Worm (Caenorhabditis elegans): Measurements from ENCODE around the gene pals-19.

pals-19 gene

ce11 chrIII:1418709-1419108, 17.0 kb downstream of the pals-19 start (continued):
- TF ChIP-seq nhr-102 (tag; optimal IDR thresholded peaks at IDR 0.05) (peak; percentile 80), zfp-3 (GFP tag; conservative IDR thresholded peaks at IDR 0.05) (peak; percentile 84), fos-1 (tag; optimal IDR thresholded peaks at IDR 0.05) (no peak), daf-16 (GFP tag; optimal IDR thresholded peaks at IDR 0.05) (peak; percentile 38 to 51), daf-16 (tag; optimal IDR thresholded peaks at IDR 0.05) (peak; percentile 48), dpl-1 (GFP tag; optimal IDR thresholded peaks at IDR 0.05) (peak; percentile 77), pqm-1 (tag; optimal IDR thresholded peaks at IDR 0.05) (peak; percentile 14), nhr-41 (GFP tag; IDR thresholded peaks at IDR 0.05) (no peak), ceh-28 (tag; optimal IDR thresholded peaks at IDR 0.05) (peak; percentile 15), mes-2 (tag; optimal IDR thresholded peaks at IDR 0.05; ENCODE audit: poor library complexity, severe bottlenecking) (peak; percentile 91), rbr-2 (tag; optimal IDR thresholded peaks at IDR 0.05) (peak; percentile 89), ceh-62 (tag; optimal IDR thresholded peaks at IDR 0.05) (no peak), unc-130 (GFP tag; optimal IDR thresholded peaks at IDR 0.05) (peak; percentile 58), ceh-44 (GFP tag; IDR thresholded peaks at IDR 0.05) (peak; percentile 76), ceh-82 (tag; optimal IDR thresholded peaks at IDR 0.05) (no peak), hif-1 (tag; optimal IDR thresholded peaks at IDR 0.05) (peak; percentile 10 to 79), hlh-30 (tag; optimal IDR thresholded peaks at IDR 0.05; ENCODE audit: insufficient read depth) (peak; percentile 83), lin-29 (GFP tag; IDR thresholded peaks at IDR 0.05) (0 out of 2 replicates have a peak, but pooled peaks have one; percentile 23), saeg-2 (GFP tag; IDR thresholded peaks at IDR 0.05) (peak; percentile 72; the same call in 1 of the 2 replicates), ceh-32 (tag; optimal IDR thresholded peaks at IDR 0.05; ENCODE audit: poor library complexity) (no peak), R02D3.7 (tag; optimal IDR thresholded peaks at IDR 0.05) (no peak), ceh-20 (GFP tag; IDR thresholded peaks at IDR 0.05) (peak; percentile 77), skn-1 (tag; optimal IDR thresholded peaks at IDR 0.05) (no peak), arid-1 (GFP tag; conservative IDR thresholded peaks at IDR 0.05) (peak; percentile 79), T20F7.1 (GFP tag; optimal IDR thresholded peaks at IDR 0.05) (peak; percentile 82), snpc-4 (tag; optimal IDR thresholded peaks at IDR 0.05) (peak; percentile 7), F26F4.8 (GFP tag; conservative IDR thresholded peaks at IDR 0.05) (no peak), daf-12 (tag; optimal IDR thresholded peaks at IDR 0.05) (no peak), zip-2 (tag; optimal IDR thresholded peaks at IDR 0.05) (no peak), mdl-1 (tag; optimal IDR thresholded peaks at IDR 0.05) (peak; percentile 36 to 73), aly-2 (tag; optimal IDR thresholded peaks at IDR 0.05) (no peak), lin-1 (GFP tag; IDR thresholded peaks at IDR 0.05) (peak; percentile 20; the same call in 1 of the 2 replicates), nhr-76 (tag; optimal IDR thresholded peaks at IDR 0.05) (no peak), ZK546.5 (tag; optimal IDR thresholded peaks at IDR 0.05) (peak; percentile 51 to 94), nhr-111 (GFP tag; optimal IDR thresholded peaks at IDR 0.05) (no peak), mxl-3 (GFP tag; optimal IDR thresholded peaks at IDR 0.05) (peak; percentile 82), nhr-28 (tag; optimal IDR thresholded peaks at IDR 0.05) (peak; percentile 64), madf-9 (GFP tag; conservative IDR thresholded peaks at IDR 0.05) (peak; percentile 74), snpc-1.2 (GFP tag; IDR thresholded peaks at IDR 0.05) (peak; percentile 33; the same call in 1 of the 2 replicates), Y5F2A.4 (GFP tag; optimal IDR thresholded peaks at IDR 0.05) (no peak), lir-3 (tag; optimal IDR thresholded peaks at IDR 0.05) (no peak), gei-8 (GFP tag; optimal IDR thresholded peaks at IDR 0.05) (no peak), nhr-42 (GFP tag; IDR thresholded peaks at IDR 0.05) (peak; percentile 87), nhr-25 (tag; optimal IDR thresholded peaks at IDR 0.05; ENCODE audit: borderline replicate concordance, insufficient read depth) (peak; percentile 74), nhr-77 (tag; optimal IDR thresholded peaks at IDR 0.05) (peak; percentile 87), lin-38 (GFP tag; IDR thresholded peaks at IDR 0.05) (peak; percentile 89), Y48G9A.11 (GFP tag; IDR thresholded peaks at IDR 0.05) (peak; percentile 66; the same call in 1 of the 2 replicates), duxl-1 (tag; optimal IDR thresholded peaks at IDR 0.05; ENCODE audit: poor library complexity) (peak; percentile 79), spr-3 (GFP tag; optimal IDR thresholded peaks at IDR 0.05) (peak; percentile 60), spr-1 (tag; optimal IDR thresholded peaks at IDR 0.05) (peak; percentile 31), zag-1 (tag; optimal IDR thresholded peaks at IDR 0.05) (no peak)
